Fruit fly (Drosophila melanogaster) whole organism: ENCODE results near the gene CG13949.

ENCODE experiments used
- CG8478 ChIP-seq: fragments of >200 bp; optimal IDR thresholded peaks from 2 replicates; lab custom pipeline; 2018; ENCODE audit warnings: inconsistent platforms
- Dll ChIP-seq: fragments of >200 bp; optimal IDR thresholded peaks from 2 replicates; lab custom pipeline; 2017
- EcR ChIP-seq, 2 experiments: fragments of >200 bp; optimal IDR thresholded peaks; 2 replicates each; lab custom pipeline; 2017; ENCODE audit warnings: missing biosample characterization in 2 of 2, missing genetic modification characterization in 2 of 2, missing genetic modification reagents in 2 of 2
- pan ChIP-seq: fragments of >200 bp; optimal IDR thresholded peaks from 2 replicates; lab custom pipeline; 2017
- psq ChIP-seq: fragments of >200 bp; optimal IDR thresholded peaks from 2 replicates; lab custom pipeline; 2017

- no peak for TF ChIP-seq EcR (GFP tag; optimal IDR thresholded peaks at IDR 0.05; lab: Kevin White, UChicago)
- TF ChIP-seq psq (lab: Kevin White, UChicago), result no peak
- no peak for TF ChIP-seq Dll (lab: Kevin White, UChicago)
- no peak for TF ChIP-seq pan (lab: Kevin White, UChicago)
- no peak for TF ChIP-seq CG8478 (lab: Kevin White, UChicago)
Observed at dm6 chr2L:815785-816389, 39.2 kb upstream of the CG13949 start, which contains the start of the genes Saf6 and Pex12.
